Fruit fly (Drosophila melanogaster) whole organism, prepupa: ENCODE measurements around the gene CG10286.

Experiments
- CG6163 ChIP-seq: fragments of 200-800 bp; sonication (Bioruptor generic); IDR thresholded peaks from 3 replicates; pipeline ENCODE4 v1.3.6; 2022; ENCODE audit warnings: missing biosample characterization, missing genetic modification characterization
- CG9139 ChIP-seq: fragments of 200-800 bp; sonication (Bioruptor generic); optimal IDR thresholded peaks from 3 replicates; lab custom pipeline; 2017; ENCODE audit warnings: missing biosample characterization, mild to moderate bottlenecking, missing genetic modification characterization
- pdm3 ChIP-seq: fragments of 200-800 bp; sonication (Bioruptor generic); optimal IDR thresholded peaks from 3 replicates; lab custom pipeline; 2016; ENCODE audit warnings: missing biosample characterization, missing genetic modification characterization

- no peak for TF ChIP-seq CG9139 (GFP tag; lab: Kevin White, UChicago)
- TF ChIP-seq CG6163 (GFP tag; lab: Robert Waterston, UW): no peak
- TF ChIP-seq pdm3: no peak
Observed at dm6 chr3R:6405239-6405638, 36.5 kb downstream of the CG10286 start.
